Fruit fly (Drosophila melanogaster) S2 (cell line): Measurements from ENCODE around the gene Acn.

Experiments used
- CG8478 ChIP-seq: fragments of >200 bp; optimal IDR thresholded peaks from 2 replicates; lab custom pipeline; 2018
- CTCF ChIP-seq, 2 experiments: fragments of >200 bp; optimal IDR thresholded peaks; 2 replicates each; lab custom pipeline; 2018

dm6 chr2L:19015628-19016027 is 29.5 kb upstream of the Acn start:
- no peak for TF ChIP-seq CG8478
- TF ChIP-seq CTCF (optimal IDR thresholded peaks at IDR 0.05; lab: Kevin White, UChicago): no peak
